Fruit fly (Drosophila melanogaster) whole organism, embryonic: ENCODE measurements around the gene CG33791.

Experiments used
- Asciz ChIP-seq: fragments of 200-800 bp; sonication (Bioruptor generic); optimal IDR thresholded peaks from 2 replicates; lab custom pipeline; 2017; ENCODE audit warnings: missing biosample characterization, mild to moderate bottlenecking, missing genetic modification characterization, missing genetic modification reagents
- Awh ChIP-seq: fragments of 200-800 bp; sonication (Bioruptor generic); IDR thresholded peaks from 2 replicates; pipeline ENCODE4, ENCODE4 v1.3.6; 2022; ENCODE audit warnings: missing biosample characterization, missing genetic modification characterization
- B-H2 ChIP-seq: fragments of 200-800 bp; sonication (Bioruptor generic); optimal IDR thresholded peaks from 2 replicates; lab custom pipeline; 2018; ENCODE audit warnings: missing biosample characterization, mild to moderate bottlenecking, missing genetic modification characterization
- BEAF-32 ChIP-seq: fragments of 200-800 bp; sonication (Bioruptor generic); optimal IDR thresholded peaks from 3 replicates; lab custom pipeline; 2017; ENCODE audit warnings: missing biosample characterization, missing genetic modification characterization, mild to moderate bottlenecking, moderate library complexity, missing genetic modification reagents
- CG11504 ChIP-seq: fragments of 200-800 bp; sonication (Bioruptor generic); optimal IDR thresholded peaks from 3 replicates; lab custom pipeline; 2019; ENCODE audit warnings: missing biosample characterization, mild to moderate bottlenecking, missing genetic modification characterization, moderate library complexity
- CG11696 ChIP-seq: fragments of 200-800 bp; sonication (Bioruptor generic); IDR thresholded peaks from 2 replicates; pipeline ENCODE4 v1.3.6; 2022; ENCODE audit warnings: missing biosample characterization, missing genetic modification characterization
- CG12104 ChIP-seq: fragments of 200-800 bp; sonication (Bioruptor generic); optimal IDR thresholded peaks from 3 replicates; lab custom pipeline; 2016; ENCODE audit warnings: missing biosample characterization, missing genetic modification characterization
- CG12155 ChIP-seq: fragments of 200-800 bp; sonication (Bioruptor generic); optimal IDR thresholded peaks from 3 replicates; lab custom pipeline; 2016; ENCODE audit warnings: missing biosample characterization, missing genetic modification characterization
- CG12299 ChIP-seq: fragments of 200-800 bp; sonication (Bioruptor generic); optimal IDR thresholded peaks from 2 replicates; lab custom pipeline; 2018; ENCODE audit warnings: missing biosample characterization, mild to moderate bottlenecking, missing genetic modification characterization
- CG13287 ChIP-seq: fragments of 200-800 bp; sonication (Bioruptor generic); IDR thresholded peaks from 2 replicates; pipeline ENCODE4 v1.3.6; 2022; ENCODE audit warnings: missing biosample characterization, missing genetic modification characterization; ENCODE audit not compliant: partially characterized antibody
- CG13424 ChIP-seq: fragments of 200-800 bp; sonication (Bioruptor generic); optimal IDR thresholded peaks from 2 replicates; lab custom pipeline; 2019; ENCODE audit warnings: missing biosample characterization, mild to moderate bottlenecking, missing genetic modification characterization, moderate library complexity
- CG13775 ChIP-seq: fragments of 200-800 bp; sonication (Bioruptor generic); optimal IDR thresholded peaks from 3 replicates; lab custom pipeline; 2017; ENCODE audit warnings: missing biosample characterization, mild to moderate bottlenecking, missing genetic modification characterization
- CG14050 ChIP-seq: fragments of 200-800 bp; sonication (Bioruptor generic); IDR thresholded peaks from 3 replicates; pipeline ENCODE4 v1.3.6; 2022; ENCODE audit warnings: missing biosample characterization, missing genetic modification characterization
- CG15514 ChIP-seq: fragments of 200-800 bp; sonication (Bioruptor generic); optimal IDR thresholded peaks from 3 replicates; lab custom pipeline; 2017; ENCODE audit warnings: missing biosample characterization, missing genetic modification characterization, mild to moderate bottlenecking, moderate library complexity, missing genetic modification reagents
- CG17385 ChIP-seq: fragments of 200-800 bp; sonication (Bioruptor generic); optimal IDR thresholded peaks from 3 replicates; lab custom pipeline; 2018; ENCODE audit warnings: missing biosample characterization, mild to moderate bottlenecking, missing genetic modification characterization
- CG18011 ChIP-seq: fragments of 200-800 bp; sonication (Bioruptor generic); optimal IDR thresholded peaks from 2 replicates; lab custom pipeline; 2017; ENCODE audit warnings: missing biosample characterization, missing genetic modification characterization, mild to moderate bottlenecking, moderate library complexity, missing genotype
- CG18599 ChIP-seq: fragments of 200-800 bp; sonication (Bioruptor generic); optimal IDR thresholded peaks from 3 replicates; lab custom pipeline; 2017; ENCODE audit warnings: missing biosample characterization, missing genetic modification characterization, mild to moderate bottlenecking, moderate library complexity, missing genetic modification reagents
- CG2678 ChIP-seq: fragments of 200-800 bp; sonication (Bioruptor generic); optimal IDR thresholded peaks from 3 replicates; lab custom pipeline; 2019; ENCODE audit warnings: missing biosample characterization, mild to moderate bottlenecking, missing genetic modification characterization, moderate library complexity
- CG2712 ChIP-seq: fragments of 200-800 bp; optimal IDR thresholded peaks from 3 replicates; lab custom pipeline; 2019; ENCODE audit warnings: missing biosample characterization, mild to moderate bottlenecking, missing genetic modification characterization, moderate library complexity
- CG31388 ChIP-seq: fragments of 200-800 bp; sonication (Bioruptor generic); optimal IDR thresholded peaks from 2 replicates; lab custom pipeline; 2016; ENCODE audit warnings: missing biosample characterization, missing genetic modification characterization
- CG32767 ChIP-seq: fragments of 200-800 bp; sonication (Bioruptor generic); IDR thresholded peaks from 2 replicates; pipeline ENCODE4 v1.3.6; 2022; ENCODE audit warnings: missing biosample characterization, missing genetic modification characterization
- CG34224 ChIP-seq: fragments of 200-800 bp; sonication (Bioruptor generic); IDR thresholded peaks from 3 replicates; pipeline ENCODE4 v1.3.6; 2022; ENCODE audit warnings: missing biosample characterization, missing genetic modification characterization; ENCODE audit not compliant: partially characterized antibody
- CG4730 ChIP-seq: fragments of 200-800 bp; sonication (Bioruptor generic); IDR thresholded peaks from 2 replicates; pipeline ENCODE4 v1.3.6; 2022; ENCODE audit warnings: missing biosample characterization, missing genetic modification characterization
- CG6683 ChIP-seq: fragments of 200-800 bp; sonication (Bioruptor generic); optimal IDR thresholded peaks from 2 replicates; lab custom pipeline; 2017; ENCODE audit warnings: missing biosample characterization, mild to moderate bottlenecking, missing genetic modification characterization, missing genetic modification reagents
- Doc3 ChIP-seq: fragments of 200-800 bp; sonication (Bioruptor generic); IDR thresholded peaks from 3 replicates; pipeline ENCODE4 v1.3.6; 2022; ENCODE audit warnings: missing biosample characterization, missing genetic modification characterization; ENCODE audit not compliant: partially characterized antibody
- Fer1 ChIP-seq: fragments of 200-800 bp; sonication (Bioruptor generic); optimal IDR thresholded peaks from 2 replicates; lab custom pipeline; 2017; ENCODE audit warnings: missing biosample characterization, mild to moderate bottlenecking, missing genetic modification characterization
- Hr3 ChIP-seq: fragments of 200-800 bp; sonication (Bioruptor generic); optimal IDR thresholded peaks from 3 replicates; lab custom pipeline; 2016; ENCODE audit warnings: missing biosample characterization, missing genetic modification characterization
- Hr39 ChIP-seq: fragments of >200 bp; optimal IDR thresholded peaks from 2 replicates; lab custom pipeline; 2017
- MBD-R2 ChIP-seq: fragments of 200-800 bp; sonication (Bioruptor generic); IDR thresholded peaks from 2 replicates; pipeline ENCODE4 v1.3.6; 2022; ENCODE audit warnings: missing biosample characterization, missing genetic modification characterization
- NK7.1 ChIP-seq: fragments of 200-800 bp; sonication (Bioruptor generic); optimal IDR thresholded peaks from 3 replicates; lab custom pipeline; 2016; ENCODE audit warnings: missing biosample characterization, missing genetic modification characterization
- Nf-YB ChIP-seq: fragments of 200-800 bp; sonication (Bioruptor generic); optimal IDR thresholded peaks from 3 replicates; lab custom pipeline; 2019; ENCODE audit warnings: missing biosample characterization, mild to moderate bottlenecking, missing genetic modification characterization, moderate library complexity
- Spps ChIP-seq: fragments of 200-800 bp; sonication (Bioruptor generic); optimal IDR thresholded peaks from 2 replicates; lab custom pipeline; 2018; ENCODE audit warnings: missing biosample characterization, mild to moderate bottlenecking, missing genetic modification characterization
- TFAM ChIP-seq: fragments of 200-800 bp; sonication (Bioruptor generic); optimal IDR thresholded peaks from 2 replicates; lab custom pipeline; 2017; ENCODE audit warnings: missing biosample characterization, missing genetic modification characterization, inconsistent platforms
- Xrp1 ChIP-seq: fragments of 200-800 bp; sonication (Bioruptor generic); IDR thresholded peaks from 2 replicates; pipeline ENCODE4 v1.3.6; 2022; ENCODE audit warnings: missing biosample characterization, missing genetic modification characterization
- YL-1 ChIP-seq: fragments of 200-800 bp; sonication (Bioruptor generic); optimal IDR thresholded peaks from 3 replicates; lab custom pipeline; 2017; ENCODE audit warnings: missing biosample characterization, mild to moderate bottlenecking, missing genetic modification characterization
- bsh ChIP-seq, 2 experiments: fragments of 200-800 bp; sonication (Bioruptor generic); optimal IDR thresholded peaks; 2 replicates each; lab custom pipeline; 2017 to 2018; ENCODE audit warnings: mild to moderate bottlenecking in 2 of 2, missing biosample characterization in 2 of 2, missing genetic modification characterization in 2 of 2, moderate library complexity in 1 of 2
- dm ChIP-seq: fragments of 200-800 bp; sonication (Bioruptor generic); optimal IDR thresholded peaks from 3 replicates; lab custom pipeline; 2016; ENCODE audit warnings: missing biosample characterization, missing genetic modification characterization
- en ChIP-seq: fragments of 200-800 bp; sonication (Bioruptor generic); optimal IDR thresholded peaks from 2 replicates; lab custom pipeline; 2016; ENCODE audit warnings: missing biosample characterization, missing genetic modification characterization
- esg ChIP-seq: fragments of 200-800 bp; sonication (Bioruptor generic); conservative IDR thresholded peaks from 2 replicates; pipeline ENCODE4 v1.3.6; 2022; ENCODE audit warnings: missing biosample characterization, missing genetic modification characterization
- gcm ChIP-seq: fragments of 200-800 bp; sonication (Bioruptor generic); optimal IDR thresholded peaks from 2 replicates; lab custom pipeline; 2019; ENCODE audit warnings: missing biosample characterization, mild to moderate bottlenecking, missing genetic modification characterization, moderate library complexity
- oc ChIP-seq: fragments of 200-800 bp; sonication (Bioruptor generic); optimal IDR thresholded peaks from 2 replicates; lab custom pipeline; 2018; ENCODE audit warnings: missing biosample characterization, mild to moderate bottlenecking, missing genetic modification characterization, moderate library complexity
- otp ChIP-seq: fragments of 200-800 bp; sonication (Bioruptor generic); IDR thresholded peaks from 3 replicates; pipeline ENCODE4, ENCODE4 v1.3.6; 2022; ENCODE audit warnings: missing biosample characterization, missing genetic modification characterization
- rib ChIP-seq: fragments of 200-800 bp; sonication (Bioruptor generic); IDR thresholded peaks from 2 replicates; pipeline ENCODE4 v1.3.6; 2022; ENCODE audit warnings: missing biosample characterization, missing genetic modification characterization
- salm ChIP-seq: fragments of 200-800 bp; sonication (Bioruptor generic); optimal IDR thresholded peaks from 2 replicates; lab custom pipeline; 2018; ENCODE audit warnings: missing biosample characterization, mild to moderate bottlenecking, missing genetic modification characterization
- sens-2 ChIP-seq: fragments of 200-800 bp; sonication (Bioruptor generic); IDR thresholded peaks from 2 replicates; pipeline ENCODE4 v1.3.6; 2022; ENCODE audit warnings: missing biosample characterization, missing genetic modification characterization
- toy ChIP-seq: fragments of 200-800 bp; sonication (Bioruptor generic); IDR thresholded peaks from 2 replicates; pipeline ENCODE4 v1.3.6; 2022; ENCODE audit warnings: missing biosample characterization, missing genetic modification characterization
- vfl ChIP-seq: fragments of 200-800 bp; sonication (Bioruptor generic); optimal IDR thresholded peaks from 2 replicates; lab custom pipeline; 2016; ENCODE audit warnings: missing biosample characterization, missing genetic modification characterization
- wor ChIP-seq: fragments of 200-800 bp; sonication (Bioruptor generic); IDR thresholded peaks from 2 replicates; pipeline ENCODE4 v1.3.6; 2022; ENCODE audit warnings: missing biosample characterization, missing genetic modification characterization
- yki ChIP-seq: fragments of >200 bp; optimal IDR thresholded peaks from 3 replicates; lab custom pipeline; 2018

Gene CG33791

dm6 chr3L:1644920-1645567 lies 42.3 kb downstream of the CG33791 start, which contains the start of the genes alphaCOP and CG13919 (continued):
- TF ChIP-seq Doc3 (GFP tag; lab: Robert Waterston, UW) (no peak), esg (GFP tag; lab: Robert Waterston, UW) (peak; percentile 98), CG18599 (GFP tag; lab: Kevin White, UChicago) (peak; percentile 93), sens-2 (GFP tag; lab: Robert Waterston, UW) (peak; percentile 96), CG18011 (GFP tag; lab: Kevin White, UChicago) (peak; percentile 86), CG32767 (GFP tag; lab: Robert Waterston, UW) (peak; percentile 98), CG31388 (GFP tag; lab: Kevin White, UChicago) (peak; percentile 89), CG13287 (GFP tag; lab: Robert Waterston, UW) (peak; percentile 54; the same call in 1 of the 2 replicates), CG15514 (GFP tag; lab: Kevin White, UChicago) (peak; percentile 90), Xrp1 (peak; percentile 98), CG13775 (peak; percentile 96), dm (GFP tag; lab: Kevin White, UChicago) (peak; percentile 82), bsh (GFP tag; optimal IDR thresholded peaks at IDR 0.05; lab: Kevin White, UChicago) (peak; percentile 86 to 98), rib (GFP tag; lab: Robert Waterston, UW) (peak; percentile 97), YL-1 (peak; percentile 98), CG6683 (GFP tag; lab: Kevin White, UChicago) (peak; percentile 82), vfl (peak; percentile 94), Asciz (GFP tag; lab: Kevin White, UChicago) (no peak), Hr3 (GFP tag; lab: Kevin White, UChicago) (peak; percentile 98), toy (GFP tag; lab: Robert Waterston, UW) (peak; percentile 92), BEAF-32 (GFP tag; lab: Kevin White, UChicago) (peak; percentile 50), CG11504 (peak; percentile 92), Awh (GFP tag; lab: Robert Waterston, UW) (peak; percentile 98), CG12155 (GFP tag; lab: Kevin White, UChicago) (peak; percentile 96), gcm (peak; percentile 96), CG11696 (GFP tag; lab: Robert Waterston, UW) (peak; percentile 88), MBD-R2 (GFP tag; lab: Robert Waterston, UW) (peak; percentile 99), otp (GFP tag; lab: Robert Waterston, UW) (peak; percentile 98), CG14050 (GFP tag; lab: Robert Waterston, UW) (peak; percentile 97), CG2678 (peak; percentile 97), CG12299 (tag; lab: Kevin White, UChicago) (peak; percentile 92), Hr39 (lab: Kevin White, UChicago) (peak; percentile 23), CG4730 (peak; percentile 96), CG17385 (GFP tag; lab: Kevin White, UChicago) (peak; percentile 99), yki (lab: Kevin White, UChicago) (no peak), CG13424 (tag; lab: Kevin White, UChicago) (peak; percentile 97), Nf-YB (GFP tag; lab: Kevin White, UChicago) (peak; percentile 84), TFAM (GFP tag; lab: Kevin White, UChicago) (peak; percentile 75), Fer1 (GFP tag; lab: Kevin White, UChicago) (peak; percentile 91), B-H2 (GFP tag; lab: Kevin White, UChicago) (peak; percentile 94), CG34224 (GFP tag; lab: Robert Waterston, UW) (0 out of 3 replicates have a peak, but pooled peaks have one; percentile 38), Spps (tag; lab: Kevin White, UChicago) (peak; percentile 91), NK7.1 (GFP tag; lab: Kevin White, UChicago) (peak; percentile 91), oc (tag; lab: Kevin White, UChicago) (peak; percentile 97), wor (GFP tag; lab: Robert Waterston, UW) (peak; percentile 96), salm (peak; percentile 92), en (GFP tag; lab: Kevin White, UChicago) (peak; percentile 65), CG12104 (GFP tag; lab: Kevin White, UChicago) (peak; percentile 95), CG2712 (tag; lab: Kevin White, UChicago) (peak; percentile 99)
